Worm (Caenorhabditis elegans) whole organism, L3 larva: ENCODE results near the gene eor-1.

Experiments
- fkh-10 ChIP-seq: sonication (generic microtip); optimal IDR thresholded peaks from 2 replicates; lab custom pipeline; 2017; ENCODE audit warnings: missing biosample characterization, missing genetic modification reagents, missing genetic modification characterization
- nfya-1 ChIP-seq: sonication (generic microtip); optimal IDR thresholded peaks from 2 replicates; lab custom pipeline; 2017; ENCODE audit warnings: missing genetic modification characterization, mild to moderate bottlenecking, missing compliant biosample characterization, antibody characterized with exemption, moderate library complexity; ENCODE audit not compliant: insufficient read depth
- nhr-11 ChIP-seq: fragments of 150-350 bp; optimal IDR thresholded peaks from 2 replicates; lab custom pipeline; 2014; ENCODE audit warnings: missing biosample characterization, missing genetic modification characterization
- nhr-12 ChIP-seq: fragments of 150-350 bp; optimal IDR thresholded peaks from 2 replicates; lab custom pipeline; 2014; ENCODE audit warnings: missing biosample characterization, missing genetic modification characterization
- nhr-28 ChIP-seq: fragments of 150-350 bp; optimal IDR thresholded peaks from 2 replicates; lab custom pipeline; 2014; ENCODE audit warnings: missing biosample characterization, missing genetic modification characterization
- snpc-4 ChIP-seq: fragments of 150-350 bp; optimal IDR thresholded peaks from 2 replicates; lab custom pipeline; 2014; ENCODE audit warnings: missing biosample characterization, missing genetic modification characterization
- tbx-2 ChIP-seq: sonication (generic microtip); optimal IDR thresholded peaks from 2 replicates; lab custom pipeline; 2016; ENCODE audit warnings: mild to moderate bottlenecking, missing genetic modification characterization, missing compliant biosample characterization
- unc-39 ChIP-seq: sonication (generic microtip); optimal IDR thresholded peaks from 4 replicates; lab custom pipeline; 2017; ENCODE audit warnings: missing biosample characterization, missing genetic modification characterization
- unc-62 ChIP-seq: fragments of 150-350 bp; sonication (generic microtip); optimal IDR thresholded peaks from 4 replicates; lab custom pipeline; 2014; ENCODE audit warnings: missing biosample characterization, missing genetic modification reagents, missing genetic modification characterization
- ztf-4 ChIP-seq: fragments of 150-350 bp; optimal IDR thresholded peaks from 2 replicates; lab custom pipeline; 2014; ENCODE audit warnings: missing biosample characterization, missing genetic modification characterization

DNA sequence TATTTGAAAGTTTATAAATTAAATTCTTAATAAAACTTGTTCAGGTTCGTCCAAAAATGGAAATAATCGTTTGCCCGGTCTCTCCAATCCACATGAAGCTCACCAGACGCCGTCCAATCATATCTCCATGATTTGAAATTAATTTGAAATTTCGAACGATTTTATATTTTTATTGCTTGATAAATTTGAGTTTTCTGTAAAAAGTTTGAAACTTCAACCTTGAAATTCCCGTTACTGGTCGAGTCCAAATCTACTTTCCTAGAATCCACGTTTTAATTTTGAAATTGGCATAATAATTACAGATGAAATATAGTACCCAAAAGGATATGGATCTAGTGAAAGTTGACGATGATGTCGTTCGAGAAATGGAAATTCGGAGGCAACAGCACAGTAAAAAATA lies 34.6 kb downstream of the eor-1 start, which contains the start of gene npp-26:
- TF ChIP-seq snpc-4 (tag; lab: Kevin White, UChicago) (no peak), nhr-28 (no peak), fkh-10 (GFP tag; lab: Kevin White, UChicago) (no peak), nfya-1 (no peak), unc-62 (GFP tag; lab: Kevin White, UChicago) (no peak), nhr-11 (tag; lab: Kevin White, UChicago) (no peak), unc-39 (no peak), tbx-2 (tag; lab: Kevin White, UChicago) (no peak), ztf-4 (tag; lab: Kevin White, UChicago) (no peak), nhr-12 (tag; lab: Kevin White, UChicago) (no peak)
